Worm (Caenorhabditis elegans) whole organism, L4 larva: ENCODE measurements around the gene srd-12.

Experiments
- F37D6.2 ChIP-seq: sonication (generic microtip); optimal IDR thresholded peaks from 2 replicates; lab custom pipeline; 2016; ENCODE audit warnings: mild to moderate bottlenecking, missing genetic modification characterization, missing compliant biosample characterization
- T26A8.4 ChIP-seq: fragments of 200-800 bp; sonication (Bioruptor generic); IDR thresholded peaks from 2 replicates; pipeline ENCODE4 v1.3.6; 2022; ENCODE audit warnings: missing genetic modification characterization, missing compliant biosample characterization
- Y105C5A.15 ChIP-seq: fragments of 200-800 bp; sonication (Bioruptor generic); IDR thresholded peaks from 2 replicates; pipeline ENCODE4 v1.3.6; 2022; ENCODE audit warnings: missing genetic modification characterization, missing compliant biosample characterization
- ZK337.2 ChIP-seq: fragments of 200-800 bp; sonication (Bioruptor generic); IDR thresholded peaks from 2 replicates; pipeline ENCODE4 v1.3.6; 2022; ENCODE audit warnings: missing genetic modification reagents, missing genetic modification characterization, missing compliant biosample characterization
- ZK546.5 ChIP-seq, 2 experiments: sonication (generic microtip); optimal IDR thresholded peaks; 2 replicates each; lab custom pipeline; 2017; ENCODE audit warnings: missing biosample characterization in 2 of 2, missing genetic modification characterization in 2 of 2
- aha-1 ChIP-seq: fragments of 150-350 bp; peaks from one replicate; lab custom pipeline; 2014; ENCODE audit warnings: missing biosample characterization, missing genetic modification characterization
- ceh-28 ChIP-seq: fragments of 150-350 bp; optimal IDR thresholded peaks from 2 replicates; lab custom pipeline; 2014; ENCODE audit warnings: missing biosample characterization, missing genetic modification reagents, missing genetic modification characterization
- ceh-44 ChIP-seq: fragments of 200-800 bp; sonication (Bioruptor generic); IDR thresholded peaks from 2 replicates; pipeline ENCODE4 v1.3.6; 2022; ENCODE audit warnings: missing genetic modification reagents, missing genetic modification characterization, missing compliant biosample characterization
- ces-1 ChIP-seq: fragments of 150-350 bp; sonication (generic microtip); optimal IDR thresholded peaks from 4 replicates; lab custom pipeline; 2014; ENCODE audit warnings: missing biosample characterization, missing genetic modification reagents, missing genetic modification characterization
- cey-2 ChIP-seq: sonication (generic microtip); optimal IDR thresholded peaks from 3 replicates; lab custom pipeline; 2017; ENCODE audit warnings: missing genetic modification characterization, mild to moderate bottlenecking, missing compliant biosample characterization, antibody characterized with exemption, borderline replicate concordance; ENCODE audit not compliant: insufficient read depth
- daf-12 ChIP-seq: fragments of 150-350 bp; optimal IDR thresholded peaks from 2 replicates; lab custom pipeline; 2014; ENCODE audit warnings: missing biosample characterization, missing genetic modification reagents, missing genetic modification characterization
- daf-16 ChIP-seq, 3 experiments: sonication (generic microtip); optimal IDR thresholded peaks; 2 replicates each; lab custom pipeline; 2016 to 2017; ENCODE audit warnings: missing genetic modification characterization in 3 of 3, missing genetic modification reagents in 3 of 3, mild to moderate bottlenecking in 2 of 3, missing compliant biosample characterization in 2 of 3, missing biosample characterization in 1 of 3, moderate library complexity in 1 of 3
- daf-8 ChIP-seq: fragments of 200-800 bp; sonication (Bioruptor generic); IDR thresholded peaks from 2 replicates; pipeline ENCODE4 v1.3.6; 2022; ENCODE audit warnings: missing genetic modification characterization, missing compliant biosample characterization
- dmd-9 ChIP-seq: fragments of 200-800 bp; sonication (Bioruptor generic); IDR thresholded peaks from 2 replicates; pipeline ENCODE4 v1.3.6; 2022; ENCODE audit warnings: missing genetic modification reagents, missing genetic modification characterization, missing compliant biosample characterization
- hlh-30 ChIP-seq: sonication (generic microtip); optimal IDR thresholded peaks from 2 replicates; lab custom pipeline; 2017; ENCODE audit warnings: antibody characterized with exemption, mild to moderate bottlenecking, missing genetic modification characterization, missing compliant biosample characterization; ENCODE audit not compliant: insufficient read depth
- lin-1 ChIP-seq: fragments of 200-800 bp; sonication (Bioruptor generic); IDR thresholded peaks from 2 replicates; pipeline ENCODE4 v1.3.6; 2022; ENCODE audit warnings: missing genetic modification reagents, missing genetic modification characterization, missing compliant biosample characterization
- mes-2 ChIP-seq: sonication (generic microtip); optimal IDR thresholded peaks from 2 replicates; lab custom pipeline; 2016; ENCODE audit warnings: missing genotype, mild to moderate bottlenecking, missing genetic modification characterization, missing compliant biosample characterization; ENCODE audit not compliant: poor library complexity, severe bottlenecking
- nhr-10 ChIP-seq: fragments of 150-350 bp; optimal IDR thresholded peaks from 2 replicates; lab custom pipeline; 2014; ENCODE audit warnings: missing biosample characterization, missing genetic modification characterization
- nhr-102 ChIP-seq: sonication (generic microtip); optimal IDR thresholded peaks from 2 replicates; lab custom pipeline; 2016; ENCODE audit warnings: mild to moderate bottlenecking, missing genetic modification characterization, moderate library complexity, missing compliant biosample characterization
- nhr-111 ChIP-seq: fragments of 200-800 bp; sonication (Bioruptor generic); optimal IDR thresholded peaks from 2 replicates; lab custom pipeline; 2018; ENCODE audit warnings: mild to moderate bottlenecking, missing genetic modification characterization, missing compliant biosample characterization
- nhr-28 ChIP-seq: fragments of 150-350 bp; optimal IDR thresholded peaks from 2 replicates; lab custom pipeline; 2014; ENCODE audit warnings: missing biosample characterization, missing genetic modification characterization
- nhr-48 ChIP-seq: sonication (generic microtip); optimal IDR thresholded peaks from 2 replicates; lab custom pipeline; 2016; ENCODE audit warnings: mild to moderate bottlenecking, missing genetic modification characterization, missing compliant biosample characterization
- nhr-6 ChIP-seq: fragments of 150-350 bp; optimal IDR thresholded peaks from 2 replicates; lab custom pipeline; 2014; ENCODE audit warnings: missing biosample characterization, missing genetic modification characterization
- nhr-77 ChIP-seq: fragments of 150-350 bp; optimal IDR thresholded peaks from 2 replicates; lab custom pipeline; 2014; ENCODE audit warnings: missing biosample characterization, missing genetic modification characterization
- sdz-12 ChIP-seq: fragments of 200-800 bp; sonication (Bioruptor generic); optimal IDR thresholded peaks from 2 replicates; lab custom pipeline; 2018; ENCODE audit warnings: mild to moderate bottlenecking, missing genetic modification characterization, missing compliant biosample characterization
- skn-1 ChIP-seq: fragments of 150-350 bp; optimal IDR thresholded peaks from 2 replicates; lab custom pipeline; 2014; ENCODE audit warnings: missing biosample characterization, missing genetic modification characterization
- snpc-1.2 ChIP-seq: fragments of 200-800 bp; sonication (Bioruptor generic); IDR thresholded peaks from 2 replicates; pipeline ENCODE4 v1.3.6; 2022; ENCODE audit warnings: missing genetic modification reagents, missing genetic modification characterization, missing compliant biosample characterization
- spr-3 ChIP-seq: fragments of 200-800 bp; sonication (Bioruptor generic); optimal IDR thresholded peaks from 2 replicates; lab custom pipeline; 2018; ENCODE audit warnings: mild to moderate bottlenecking, missing genetic modification characterization, missing compliant biosample characterization
- tra-1 ChIP-seq: fragments of 200-800 bp; sonication (Bioruptor generic); IDR thresholded peaks from 2 replicates; pipeline ENCODE4 v1.3.6; 2022; ENCODE audit warnings: missing genetic modification reagents, missing genetic modification characterization, missing compliant biosample characterization
- unc-62 ChIP-seq, 3 experiments: fragments of 150-350 bp in 1 of 3; sonication (generic microtip); optimal IDR thresholded peaks in 2 of 3; peaks in 1 of 3; 1 replicate in 1 of 3; 2 replicates in 2 of 3; lab custom pipeline; 2014 to 2017; ENCODE audit warnings: missing biosample characterization in 3 of 3, missing genetic modification characterization in 3 of 3, missing genetic modification reagents in 3 of 3, missing genotype in 1 of 3
- ztf-11 ChIP-seq: fragments of 150-350 bp; optimal IDR thresholded peaks from 2 replicates; lab custom pipeline; 2014; ENCODE audit warnings: missing biosample characterization, missing genetic modification characterization

The srd-12 gene

DNA sequence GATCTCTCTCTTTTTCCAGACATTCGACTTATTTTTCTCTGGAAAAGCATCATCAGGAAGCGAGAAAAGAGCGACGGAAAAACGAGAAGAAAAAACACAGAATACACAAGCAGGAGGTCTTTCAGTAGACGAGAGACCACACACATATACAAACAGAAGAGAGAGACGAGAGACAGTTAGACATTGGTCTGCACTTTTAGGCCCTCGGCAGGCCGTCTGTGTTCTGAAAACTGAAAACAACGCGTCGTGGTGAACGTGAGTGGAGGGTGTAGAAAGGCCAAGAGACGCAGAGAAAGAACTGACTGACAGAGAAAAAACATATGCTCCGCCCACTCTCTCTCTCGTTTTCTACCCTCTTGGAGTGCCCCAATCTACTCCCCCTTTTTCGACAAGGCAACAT is 47.8 kb downstream of the srd-12 start (continued):
- TF ChIP-seq spr-3 (GFP tag; lab: Kevin White, UChicago) (no peak), daf-8 (no peak), Y105C5A.15 (GFP tag; lab: Robert Waterston, UW) (no peak), daf-12 (tag; lab: Kevin White, UChicago) (no peak), ceh-44 (GFP tag; lab: Robert Waterston, UW) (no peak), nhr-102 (tag; lab: Kevin White, UChicago) (no peak), T26A8.4 (GFP tag; lab: Robert Waterston, UW) (no peak), mes-2 (tag; lab: Kevin White, UChicago) (no peak), snpc-1.2 (GFP tag; lab: Robert Waterston, UW) (no peak), ceh-28 (tag; lab: Kevin White, UChicago) (no peak), nhr-10 (no peak), nhr-48 (no peak), dmd-9 (GFP tag; lab: Robert Waterston, UW) (no peak), lin-1 (GFP tag; lab: Robert Waterston, UW) (no peak)

DNA sequence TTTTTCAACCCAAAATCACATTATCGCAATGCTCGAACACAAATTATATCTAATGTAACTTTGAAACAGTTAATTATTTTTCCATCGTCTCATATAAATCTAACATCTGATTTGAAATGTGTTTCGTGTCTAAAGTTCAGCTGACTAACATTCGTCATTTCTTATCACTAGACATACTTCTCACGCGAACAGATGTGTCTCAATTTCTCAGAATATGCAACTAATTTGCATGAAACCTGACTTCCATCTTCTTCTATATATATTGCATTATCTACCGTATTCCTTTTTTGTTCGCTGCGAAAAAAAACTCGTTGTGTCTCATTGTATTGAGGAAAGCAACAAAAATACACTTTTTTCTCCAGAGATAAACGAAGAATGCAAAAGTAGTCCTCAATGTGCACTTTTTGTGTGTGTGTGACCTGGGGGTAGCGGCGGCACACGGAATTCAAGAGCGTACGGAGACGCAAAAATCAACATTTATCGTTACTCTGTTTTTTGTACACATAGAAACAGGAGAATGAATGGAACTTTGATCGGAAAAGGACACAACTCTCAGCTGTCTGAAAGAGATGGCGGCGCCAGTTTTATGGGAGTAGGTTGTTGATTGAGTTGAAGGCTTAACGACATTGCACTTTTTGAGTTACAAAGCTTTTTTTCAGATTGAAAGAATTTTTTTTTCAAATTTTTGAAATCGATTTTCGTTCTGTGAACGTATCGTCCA is 49.3 kb downstream of the srd-12 start:
- no peak for TF ChIP-seq Y105C5A.15 (GFP tag; lab: Robert Waterston, UW)
- no peak for TF ChIP-seq tra-1 (GFP tag; lab: Robert Waterston, UW)
- peak in 1 of 2 experiments; percentile 95 for TF ChIP-seq unc-62 (GFP tag; optimal IDR thresholded peaks at IDR 0.05 in 1 of 2; lab: Kevin White, UChicago)
- TF ChIP-seq unc-62 (tag; optimal IDR thresholded peaks at IDR 0.05; lab: Kevin White, UChicago) = no peak
- no peak for TF ChIP-seq mes-2 (tag; lab: Kevin White, UChicago)
- TF ChIP-seq hlh-30 (tag; lab: Kevin White, UChicago) = peak; percentile 45
- TF ChIP-seq F37D6.2 (tag; lab: Kevin White, UChicago) = no peak
- no peak for TF ChIP-seq ztf-11 (tag; lab: Kevin White, UChicago)
- peak; percentile 14 for TF ChIP-seq sdz-12
- peak; percentile 37 for TF ChIP-seq nhr-28 (tag; lab: Kevin White, UChicago)
- TF ChIP-seq ZK546.5 (tag; optimal IDR thresholded peaks at IDR 0.05; lab: Kevin White, UChicago) = no peak
- no peak for TF ChIP-seq daf-16 (GFP tag; optimal IDR thresholded peaks at IDR 0.05; lab: Kevin White, UChicago)
- TF ChIP-seq daf-16 (tag; optimal IDR thresholded peaks at IDR 0.05; lab: Kevin White, UChicago) = peak; percentile 65
- no peak for TF ChIP-seq ces-1 (GFP tag; lab: Kevin White, UChicago)
- no peak for TF ChIP-seq ZK337.2
- no peak for TF ChIP-seq nhr-77 (tag; lab: Kevin White, UChicago)
- TF ChIP-seq aha-1 (tag; lab: Kevin White, UChicago) = peak; percentile 7
- TF ChIP-seq cey-2 = no peak
- TF ChIP-seq skn-1 (tag; lab: Kevin White, UChicago) = no peak
- no peak for TF ChIP-seq nhr-111 (GFP tag; lab: Kevin White, UChicago)
- no peak for TF ChIP-seq nhr-6
- TF ChIP-seq dmd-9 (GFP tag; lab: Robert Waterston, UW) = no peak
- no peak for TF ChIP-seq ceh-44 (GFP tag; lab: Robert Waterston, UW)
